Fruit fly (Drosophila melanogaster) whole organism, prepupa: ENCODE results near the gene CG14395.

Experiments
- Blimp-1 ChIP-seq: fragments of 200-800 bp; sonication (Bioruptor generic); optimal IDR thresholded peaks from 3 replicates; lab custom pipeline; 2017; ENCODE audit warnings: missing biosample characterization, missing genetic modification characterization, mild to moderate bottlenecking, moderate library complexity, missing genetic modification reagents
- CG10631 ChIP-seq: fragments of 200-800 bp; sonication (Bioruptor generic); optimal IDR thresholded peaks from 2 replicates; lab custom pipeline; 2016; ENCODE audit warnings: missing biosample characterization, missing genetic modification characterization
- CG4318 ChIP-seq: fragments of 200-800 bp; sonication (Bioruptor generic); optimal IDR thresholded peaks from 3 replicates; lab custom pipeline; 2017; ENCODE audit warnings: missing biosample characterization, mild to moderate bottlenecking, missing genetic modification characterization
- CG8119 ChIP-seq: fragments of 200-800 bp; sonication (Bioruptor generic); IDR thresholded peaks from 3 replicates; pipeline ENCODE4 v1.3.6; 2022; ENCODE audit warnings: missing biosample characterization, missing genetic modification characterization
- Ets96B ChIP-seq: fragments of 200-800 bp; optimal IDR thresholded peaks from 2 replicates; lab custom pipeline; 2019; ENCODE audit warnings: missing biosample characterization, mild to moderate bottlenecking, missing genetic modification characterization, moderate library complexity
- Hr39 ChIP-seq: fragments of 200-800 bp; sonication (Bioruptor generic); optimal IDR thresholded peaks from 2 replicates; lab custom pipeline; 2016; ENCODE audit warnings: missing biosample characterization, missing genetic modification characterization
- Hr4 ChIP-seq: fragments of 200-800 bp; sonication (Bioruptor generic); optimal IDR thresholded peaks from 3 replicates; lab custom pipeline; 2016; ENCODE audit warnings: missing biosample characterization, missing genetic modification characterization
- Lpt ChIP-seq: fragments of 200-800 bp; sonication (Bioruptor generic); optimal IDR thresholded peaks from 3 replicates; lab custom pipeline; 2016; ENCODE audit warnings: missing biosample characterization, missing genetic modification characterization
- Smox ChIP-seq: fragments of 200-800 bp; sonication (Bioruptor generic); optimal IDR thresholded peaks from 3 replicates; lab custom pipeline; 2016; ENCODE audit warnings: missing biosample characterization, missing genetic modification characterization
- fd59A ChIP-seq: fragments of 200-800 bp; sonication (Bioruptor generic); optimal IDR thresholded peaks from 2 replicates; lab custom pipeline; 2017; ENCODE audit warnings: missing biosample characterization, mild to moderate bottlenecking, missing genetic modification characterization, missing genetic modification reagents

DNA sequence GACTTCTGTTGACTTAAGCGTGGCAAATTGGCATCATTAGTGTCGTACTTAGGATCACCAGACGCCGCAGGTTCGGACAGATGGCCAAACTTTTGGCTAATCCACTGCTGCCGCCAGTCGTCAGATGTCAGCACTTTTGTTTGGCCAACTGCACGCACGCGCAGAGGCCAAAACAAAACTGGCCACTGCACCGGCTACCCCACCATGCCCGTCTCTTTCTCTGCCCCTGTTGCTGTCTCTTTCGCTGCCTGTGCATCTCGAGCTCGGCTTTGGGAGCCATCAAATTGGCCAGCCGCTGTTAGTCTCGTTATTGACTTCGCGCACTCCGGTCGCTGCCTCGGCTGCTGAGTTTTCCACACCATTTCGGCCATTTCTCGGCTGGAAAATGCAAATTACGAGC, at the start of gene CG14395:
- TF ChIP-seq fd59A (GFP tag; lab: Kevin White, UChicago) (no peak), CG4318 (no peak), Blimp-1 (GFP tag; lab: Kevin White, UChicago) (no peak), CG8119 (GFP tag; lab: Robert Waterston, UW) (no peak; the same call in 2 of the 3 replicates), Ets96B (tag; lab: Kevin White, UChicago) (no peak), Smox (GFP tag; lab: Kevin White, UChicago) (no peak), Lpt (GFP tag; lab: Kevin White, UChicago) (no peak), Hr39 (GFP tag; lab: Kevin White, UChicago) (no peak), Hr4 (GFP tag; lab: Kevin White, UChicago) (no peak), CG10631 (no peak)
